Worm (Caenorhabditis elegans): ENCODE data around the gene chw-1.
"Not testable (repeated sequence)": the region's sequence is repeated elsewhere in the genome, so short reads cannot be mapped to it uniquely, and the experiment has no call there.

The chw-1 gene

ce11 chrV:10449302-10449701, 12.8 kb upstream of the chw-1 start:
- peak; percentile 56; the same call in 1 of the 2 replicates for TF ChIP-seq unc-3 (GFP tag; conservative IDR thresholded peaks at IDR 0.05)
- TF ChIP-seq unc-3 (tag; optimal IDR thresholded peaks at IDR 0.05) = not testable (repeated sequence)
- 0 out of 2 replicates have a peak, but pooled peaks have one; percentile 20 for TF ChIP-seq ceh-45 (GFP tag; IDR thresholded peaks at IDR 0.05)

- TF ChIP-seq unc-3 (GFP tag; conservative IDR thresholded peaks at IDR 0.05) (peak; percentile 73; the same call in 1 of the 2 replicates), ceh-45 (GFP tag; IDR thresholded peaks at IDR 0.05) (peak; percentile 66; the same call in 1 of the 2 replicates)
- not testable (repeated sequence) for TF ChIP-seq unc-3 (tag; optimal IDR thresholded peaks at IDR 0.05)
These were observed 11.7 kb upstream of the chw-1 start for ce11 chrV:10450355-10450754.

- TF ChIP-seq ceh-2 (tag; optimal IDR thresholded peaks at IDR 0.05) (no peak), ceh-31 (tag; optimal IDR thresholded peaks at IDR 0.05) (no peak)
These were observed 8.6 kb upstream of the chw-1 start, which contains the start of gene Y32F6A.5 for ce11 chrV:10453466-10453865. Gene Y32F6A.5, minus strand, starts transcription at chrV:10453605.

ce11 chrV:10457247-10457646, 4.8 kb upstream of the chw-1 start, which contains the start of gene F22E12.1:
Gene F22E12.1, minus strand, starts transcription at chrV:10457347.
- TF ChIP-seq pag-3 (tag; optimal IDR thresholded peaks at IDR 0.05; ENCODE audit: borderline replicate concordance) = no peak
- no peak for TF ChIP-seq npax-4 (tag; optimal IDR thresholded peaks at IDR 0.05)
- no peak for TF ChIP-seq sox-4 (tag; optimal IDR thresholded peaks at IDR 0.05)
- TF ChIP-seq lim-6 (tag; optimal IDR thresholded peaks at IDR 0.05) = no peak
- TF ChIP-seq ztf-16 (tag; optimal IDR thresholded peaks at IDR 0.05) = no peak
- TF ChIP-seq ceh-2 (tag; optimal IDR thresholded peaks at IDR 0.05) = no peak
- TF ChIP-seq pax-1 (tag; optimal IDR thresholded peaks at IDR 0.05) = no peak
- no peak for TF ChIP-seq ceh-18 (tag; optimal IDR thresholded peaks at IDR 0.05)
- TF ChIP-seq ceh-24 (tag; optimal IDR thresholded peaks at IDR 0.05) = no peak
- no peak for TF ChIP-seq ceh-22 (tag; optimal IDR thresholded peaks at IDR 0.05)
- no peak for TF ChIP-seq fax-1 (tag; optimal IDR thresholded peaks at IDR 0.05)
- TF ChIP-seq fkh-6 (tag; optimal IDR thresholded peaks at IDR 0.05) = no peak
- TF ChIP-seq hlh-15 (tag; optimal IDR thresholded peaks at IDR 0.05) = no peak
- TF ChIP-seq gmeb-2 (tag; optimal IDR thresholded peaks at IDR 0.05) = no peak
- no peak for TF ChIP-seq unc-86 (tag; optimal IDR thresholded peaks at IDR 0.05)
- no peak for TF ChIP-seq ceh-30 (tag; optimal IDR thresholded peaks at IDR 0.05)
- no peak for TF ChIP-seq K09A11.1 (tag; optimal IDR thresholded peaks at IDR 0.05; ENCODE audit: insufficient read depth)
- no peak for TF ChIP-seq nhr-11 (tag; optimal IDR thresholded peaks at IDR 0.05)
- TF ChIP-seq pat-9 (tag; optimal IDR thresholded peaks at IDR 0.05) = no peak
- TF ChIP-seq elt-2 (tag; optimal IDR thresholded peaks at IDR 0.05) = no peak

ce11 chrV:10460685-10461084, 1.4 kb upstream of the chw-1 start:
- TF ChIP-seq dve-1 (tag; optimal IDR thresholded peaks at IDR 0.05) = no peak
- TF ChIP-seq pha-2 (tag; optimal IDR thresholded peaks at IDR 0.05) = no peak
- TF ChIP-seq unc-55 (GFP tag; optimal IDR thresholded peaks at IDR 0.05) = no peak
- TF ChIP-seq Y22D7AL.16 (tag; optimal IDR thresholded peaks at IDR 0.05) = no peak

- TF ChIP-seq ceh-45 (GFP tag; IDR thresholded peaks at IDR 0.05) (no peak), C08G9.2 (tag; optimal IDR thresholded peaks at IDR 0.05) (no peak), hlh-15 (tag; optimal IDR thresholded peaks at IDR 0.05) (no peak), mec-3 (tag; optimal IDR thresholded peaks at IDR 0.05; ENCODE audit: borderline replicate concordance) (no peak), rnt-1 (tag; optimal IDR thresholded peaks at IDR 0.05) (no peak), syd-9 (tag; optimal IDR thresholded peaks at IDR 0.05) (no peak), pat-9 (tag; optimal IDR thresholded peaks at IDR 0.05) (no peak), ceh-9 (tag; optimal IDR thresholded peaks at IDR 0.05) (no peak), pha-4 (tag; optimal IDR thresholded peaks at IDR 0.05) (no peak), npax-4 (tag; optimal IDR thresholded peaks at IDR 0.05) (no peak), ceh-2 (tag; optimal IDR thresholded peaks at IDR 0.05) (no peak), ceh-19 (GFP tag; optimal IDR thresholded peaks at IDR 0.05) (no peak)
These were observed 1.2 kb downstream of the chw-1 start, which contains the start of gene F22E12.3 for ce11 chrV:10463276-10463675. Gene F22E12.3, minus strand, starts transcription at chrV:10463376.
